Fruit fly (Drosophila melanogaster): ENCODE data around the gene CG14563.

CG14563 gene

DNA sequence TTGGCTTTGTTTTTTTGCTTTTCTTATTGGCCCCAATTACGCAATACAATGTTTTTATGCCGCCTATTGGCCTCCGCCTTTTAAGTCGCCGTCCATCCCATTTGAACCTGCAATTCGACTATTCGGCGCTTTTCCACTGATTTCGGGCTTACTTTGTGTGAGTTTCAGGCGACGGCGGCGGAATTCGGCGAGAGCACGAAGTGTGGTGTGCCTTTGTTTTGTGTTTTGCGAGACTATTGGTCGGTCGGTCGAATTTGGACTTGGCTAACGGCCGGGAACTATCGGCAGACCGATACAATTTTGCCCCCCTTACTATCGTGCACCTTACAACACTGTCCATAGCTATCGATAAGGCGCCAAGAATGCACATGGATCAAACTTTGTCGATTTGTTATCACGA, 1.1 kb downstream of the CG14563 start, which contains the start of gene P5CDh1 (continued):
- TF ChIP-seq CG12299 (tag; optimal IDR thresholded peaks at IDR 0.05) (peak; percentile 52), ewg (GFP tag; optimal IDR thresholded peaks at IDR 0.05) (peak; percentile 23), pfk (GFP tag; optimal IDR thresholded peaks at IDR 0.05) (no peak), az2 (GFP tag; optimal IDR thresholded peaks at IDR 0.05) (no peak), phol (tag; optimal IDR thresholded peaks at IDR 0.05) (peak; percentile 23), CG18619 (GFP tag; optimal IDR thresholded peaks at IDR 0.05) (no peak), tgo (GFP tag; IDR thresholded peaks at IDR 0.05) (peak; percentile 54; the same call in 1 of the 3 replicates), CG13894 (tag; optimal IDR thresholded peaks at IDR 0.05) (peak; percentile 62), CG3065 (GFP tag; optimal IDR thresholded peaks at IDR 0.05) (no peak), Ravus (GFP tag; IDR thresholded peaks at IDR 0.05) (no peak), MBD-R2 (GFP tag; IDR thresholded peaks at IDR 0.05) (peak; percentile 62), bab2 (GFP tag; optimal IDR thresholded peaks at IDR 0.05) (no peak), CG32772 (GFP tag; IDR thresholded peaks at IDR 0.05) (no peak), Doc3 (GFP tag; IDR thresholded peaks at IDR 0.05; ENCODE audit: partially characterized antibody) (peak; percentile 77), CG14965 (GFP tag; optimal IDR thresholded peaks at IDR 0.05; ENCODE audit: borderline replicate concordance) (no peak), TFAM (GFP tag; optimal IDR thresholded peaks at IDR 0.05) (no peak), CG5245 (GFP tag; optimal IDR thresholded peaks at IDR 0.05) (no peak), E2f1 (GFP tag; IDR thresholded peaks at IDR 0.05) (peak; percentile 48; the same call in 1 of the 2 replicates), ap (GFP tag; IDR thresholded peaks at IDR 0.05) (no peak), fd102C (GFP tag; optimal IDR thresholded peaks at IDR 0.05) (no peak), Aef1 (GFP tag; IDR thresholded peaks at IDR 0.05) (no peak), CG10147 (GFP tag; optimal IDR thresholded peaks at IDR 0.05) (no peak), Xrp1 (GFP tag; IDR thresholded peaks at IDR 0.05) (peak; percentile 26; the same call in 1 of the 2 replicates), crol (GFP tag; IDR thresholded peaks at IDR 0.05) (no peak), otp (GFP tag; IDR thresholded peaks at IDR 0.05) (no peak), exex (tag; optimal IDR thresholded peaks at IDR 0.05) (no peak), ato (GFP tag; IDR thresholded peaks at IDR 0.05; ENCODE audit: partially characterized antibody) (peak; percentile 91), CG10366 (GFP tag; IDR thresholded peaks at IDR 0.05) (no peak), pros (GFP tag; optimal IDR thresholded peaks at IDR 0.05) (no peak), mirr (GFP tag; optimal IDR thresholded peaks at IDR 0.05) (peak; percentile 3), CG9797 (GFP tag; optimal IDR thresholded peaks at IDR 0.05) (peak; percentile 22), NfI (GFP tag; optimal IDR thresholded peaks at IDR 0.05) (peak; percentile 61), CG7928 (GFP tag; optimal IDR thresholded peaks at IDR 0.05) (peak; percentile 3), nom (GFP tag; optimal IDR thresholded peaks at IDR 0.05) (no peak), Nf-YC (tag; optimal IDR thresholded peaks at IDR 0.05) (peak; percentile 70), wor (GFP tag; IDR thresholded peaks at IDR 0.05) (no peak), Dad (GFP tag; optimal IDR thresholded peaks at IDR 0.05) (peak; percentile 30), Hsf (GFP tag; optimal IDR thresholded peaks at IDR 0.05) (peak; percentile 25), Elba2 (GFP tag; optimal IDR thresholded peaks at IDR 0.05) (peak; percentile 97), B-H2 (GFP tag; optimal IDR thresholded peaks at IDR 0.05) (peak; percentile 54), bigmax (GFP tag; optimal IDR thresholded peaks at IDR 0.05) (no peak), CG14860 (GFP tag; IDR thresholded peaks at IDR 0.05; ENCODE audit: partially characterized antibody) (peak; percentile 81), CG3995 (GFP tag; optimal IDR thresholded peaks at IDR 0.05) (no peak), CG6765 (GFP tag; optimal IDR thresholded peaks at IDR 0.05) (peak; percentile 1), toy (GFP tag; IDR thresholded peaks at IDR 0.05) (no peak), CG7556 (GFP tag; optimal IDR thresholded peaks at IDR 0.05) (no peak), abd-A (tag; optimal IDR thresholded peaks at IDR 0.05) (peak; percentile 2), Mrtf (GFP tag; IDR thresholded peaks at IDR 0.05) (no peak), CG4617 (GFP tag; optimal IDR thresholded peaks at IDR 0.05; ENCODE audit: borderline replicate concordance) (no peak), stc (GFP tag; IDR thresholded peaks at IDR 0.05) (0 out of 2 replicates have a peak, but pooled peaks have one; percentile 25), dmrt99B (tag; optimal IDR thresholded peaks at IDR 0.05) (no peak)

All from whole organism, embryonic.